Worm (Caenorhabditis elegans) whole organism, late embryonic: ENCODE data around the gene lis-1.

Source experiments
- C08G9.2 ChIP-seq: sonication (generic microtip); optimal IDR thresholded peaks from 2 replicates; lab custom pipeline; 2016; ENCODE audit warnings: mild to moderate bottlenecking, missing genetic modification characterization, moderate library complexity, missing compliant biosample characterization
- C38D4.7 ChIP-seq: fragments of 200-800 bp; sonication (Bioruptor generic); optimal IDR thresholded peaks from 2 replicates; lab custom pipeline; 2018; ENCODE audit warnings: mild to moderate bottlenecking, missing genetic modification characterization, moderate library complexity, missing compliant biosample characterization
- ceh-9 ChIP-seq: sonication (generic microtip); optimal IDR thresholded peaks from 2 replicates; lab custom pipeline; 2016; ENCODE audit warnings: mild to moderate bottlenecking, missing genetic modification characterization, inconsistent platforms, missing compliant biosample characterization
- dmd-4 ChIP-seq: sonication (generic microtip); optimal IDR thresholded peaks from 2 replicates; lab custom pipeline; 2016; ENCODE audit warnings: borderline replicate concordance, missing genetic modification characterization, missing compliant biosample characterization
- fkh-10 ChIP-seq: fragments of 150-350 bp; optimal IDR thresholded peaks from 2 replicates; lab custom pipeline; 2014; ENCODE audit warnings: missing biosample characterization, missing genetic modification reagents, missing genetic modification characterization
- hlh-15 ChIP-seq: sonication (generic microtip); optimal IDR thresholded peaks from 2 replicates; lab custom pipeline; 2016; ENCODE audit warnings: missing genetic modification characterization, missing compliant biosample characterization
- lim-6 ChIP-seq: sonication (generic microtip); optimal IDR thresholded peaks from 2 replicates; lab custom pipeline; 2016; ENCODE audit warnings: missing genetic modification characterization, missing compliant biosample characterization
- nfya-1 ChIP-seq: sonication (generic microtip); optimal IDR thresholded peaks from 2 replicates; lab custom pipeline; 2017; ENCODE audit warnings: missing genetic modification characterization, mild to moderate bottlenecking, missing compliant biosample characterization, antibody characterized with exemption, moderate library complexity
- nhr-11 ChIP-seq: fragments of 150-350 bp; optimal IDR thresholded peaks from 2 replicates; lab custom pipeline; 2014; ENCODE audit warnings: missing biosample characterization, missing genetic modification characterization
- pag-3 ChIP-seq: sonication (generic microtip); optimal IDR thresholded peaks from 2 replicates; lab custom pipeline; 2016; ENCODE audit warnings: missing compliant biosample characterization, missing genetic modification characterization, borderline replicate concordance
- pha-4 ChIP-seq: fragments of 150-350 bp; optimal IDR thresholded peaks from 2 replicates; lab custom pipeline; 2018; ENCODE audit warnings: missing biosample characterization, missing genetic modification reagents, missing genetic modification characterization
- pqm-1 ChIP-seq: sonication (generic microtip); optimal IDR thresholded peaks from 2 replicates; lab custom pipeline; 2016; ENCODE audit warnings: missing genetic modification characterization, missing compliant biosample characterization
- ref-2 ChIP-seq: sonication (generic microtip); optimal IDR thresholded peaks from 2 replicates; lab custom pipeline; 2016; ENCODE audit warnings: missing genetic modification characterization, missing compliant biosample characterization
- unc-55 ChIP-seq: sonication (generic microtip); optimal IDR thresholded peaks from 2 replicates; lab custom pipeline; 2017; ENCODE audit warnings: missing biosample characterization, missing genetic modification reagents, missing genetic modification characterization

DNA sequence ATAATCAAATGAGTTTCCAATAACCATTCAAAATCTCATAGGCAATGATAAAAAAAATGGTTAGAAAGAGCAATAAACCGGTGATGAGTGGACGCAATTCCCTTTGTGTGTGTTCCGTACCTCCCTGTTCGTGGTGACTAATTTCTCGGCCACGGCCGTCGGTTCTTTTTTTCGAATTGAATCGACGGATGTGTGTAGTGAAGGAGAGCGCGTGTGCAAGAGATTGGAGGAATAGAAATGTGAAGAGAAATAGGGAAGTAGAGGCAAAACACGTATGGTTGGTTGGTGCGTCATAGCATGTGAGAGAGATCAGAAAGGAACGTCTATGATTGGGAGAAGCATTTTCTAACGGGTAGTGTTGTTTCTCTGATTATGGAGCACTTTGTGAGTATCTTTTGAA, 16.7 kb downstream of the lis-1 start:
- TF ChIP-seq pqm-1, result no peak
- no peak for TF ChIP-seq unc-55 (GFP tag; lab: Kevin White, UChicago)
- no peak for TF ChIP-seq pag-3 (tag; lab: Kevin White, UChicago)
- TF ChIP-seq C08G9.2, result peak; percentile 38
- TF ChIP-seq nhr-11, result no peak
- peak; percentile 35 for TF ChIP-seq ref-2
- TF ChIP-seq nfya-1 (tag; lab: Kevin White, UChicago), result peak; percentile 71
- TF ChIP-seq lim-6 (tag; lab: Kevin White, UChicago), result no peak
- no peak for TF ChIP-seq dmd-4 (tag; lab: Kevin White, UChicago)
- TF ChIP-seq ceh-9 (tag; lab: Kevin White, UChicago), result no peak
- TF ChIP-seq C38D4.7, result no peak
- TF ChIP-seq pha-4 (tag; lab: Kevin White, UChicago), result no peak
- no peak for TF ChIP-seq fkh-10
- TF ChIP-seq hlh-15 (tag; lab: Kevin White, UChicago), result no peak
